Fruit fly (Drosophila melanogaster) whole organism, adult: Measurements from ENCODE around the gene CG34384.

Experiments
- CG11617 ChIP-seq: fragments of 200-800 bp; sonication (Bioruptor generic); optimal IDR thresholded peaks from 2 replicates; lab custom pipeline; 2017; ENCODE audit warnings: mild to moderate bottlenecking, missing biosample characterization, missing genetic modification reagents, missing genetic modification characterization
- CG12768 ChIP-seq: fragments of 200-800 bp; sonication (Bioruptor generic); optimal IDR thresholded peaks from 2 replicates; lab custom pipeline; 2017; ENCODE audit warnings: missing biosample characterization, missing genetic modification characterization, mild to moderate bottlenecking, moderate library complexity, missing genetic modification reagents
- CG14711 ChIP-seq: fragments of 200-800 bp; sonication (Bioruptor generic); optimal IDR thresholded peaks from 2 replicates; lab custom pipeline; 2018; ENCODE audit warnings: missing biosample characterization, mild to moderate bottlenecking, missing genetic modification characterization, moderate library complexity
- CG1620 ChIP-seq: fragments of 200-800 bp; sonication (Bioruptor generic); optimal IDR thresholded peaks from 2 replicates; lab custom pipeline; 2016; ENCODE audit warnings: missing biosample characterization, missing genetic modification characterization
- CG33017 ChIP-seq: fragments of 200-800 bp; sonication (Bioruptor generic); optimal IDR thresholded peaks from 2 replicates; lab custom pipeline; 2018; ENCODE audit warnings: missing biosample characterization, mild to moderate bottlenecking, missing genetic modification characterization, moderate library complexity
- CG5204 ChIP-seq: fragments of 200-800 bp; sonication (Bioruptor generic); optimal IDR thresholded peaks from 2 replicates; lab custom pipeline; 2016; ENCODE audit warnings: missing biosample characterization, missing genetic modification characterization
- CG7045 ChIP-seq: fragments of 200-800 bp; sonication (Bioruptor generic); optimal IDR thresholded peaks from 2 replicates; lab custom pipeline; 2017; ENCODE audit warnings: missing biosample characterization, mild to moderate bottlenecking, missing genetic modification characterization
- CG7101 ChIP-seq: fragments of 200-800 bp; sonication (Bioruptor generic); optimal IDR thresholded peaks from 2 replicates; lab custom pipeline; 2018; ENCODE audit warnings: missing biosample characterization, mild to moderate bottlenecking, missing genetic modification characterization, moderate library complexity
- Clk ChIP-seq: fragments of 200-800 bp; sonication (Bioruptor generic); optimal IDR thresholded peaks from 2 replicates; lab custom pipeline; 2017; ENCODE audit warnings: missing biosample characterization, missing genetic modification characterization
- Crg-1 ChIP-seq: fragments of 200-800 bp; sonication (Bioruptor generic); optimal IDR thresholded peaks from 2 replicates; lab custom pipeline; 2016; ENCODE audit warnings: missing biosample characterization, missing genetic modification characterization
- Hr96 ChIP-seq: fragments of 200-800 bp; sonication (Bioruptor generic); optimal IDR thresholded peaks from 2 replicates; lab custom pipeline; 2016; ENCODE audit warnings: missing biosample characterization, missing genetic modification characterization
- Mnt ChIP-seq: fragments of 200-800 bp; sonication (Bioruptor generic); optimal IDR thresholded peaks from 2 replicates; lab custom pipeline; 2016; ENCODE audit warnings: missing biosample characterization, mild to moderate bottlenecking, missing genetic modification characterization
- bab1 ChIP-seq: fragments of 200-800 bp; sonication (Bioruptor generic); optimal IDR thresholded peaks from 3 replicates; lab custom pipeline; 2019; ENCODE audit warnings: missing biosample characterization, mild to moderate bottlenecking, missing genetic modification characterization, moderate library complexity
- cic ChIP-seq: fragments of 200-800 bp; sonication (Bioruptor generic); optimal IDR thresholded peaks from 2 replicates; lab custom pipeline; 2017; ENCODE audit warnings: missing biosample characterization, mild to moderate bottlenecking, missing genetic modification characterization, moderate library complexity
- cnc ChIP-seq, 2 experiments: fragments of >200 bp; optimal IDR thresholded peaks; 2 replicates each; lab custom pipeline; 2017
- kay ChIP-seq: fragments of 200-800 bp; sonication (Bioruptor generic); peaks from one replicate; lab custom pipeline; 2016; ENCODE audit warnings: missing biosample characterization, missing genetic modification characterization, borderline replicate concordance
- ovo ChIP-seq: fragments of 200-800 bp; sonication (Bioruptor generic); optimal IDR thresholded peaks from 2 replicates; lab custom pipeline; 2016; ENCODE audit warnings: missing biosample characterization, missing genetic modification characterization
- pad ChIP-seq: fragments of 200-800 bp; sonication (Bioruptor generic); optimal IDR thresholded peaks from 3 replicates; lab custom pipeline; 2017; ENCODE audit warnings: missing biosample characterization, missing genetic modification characterization, mild to moderate bottlenecking, moderate library complexity, missing genetic modification reagents
- tj ChIP-seq: fragments of 200-800 bp; sonication (Bioruptor generic); optimal IDR thresholded peaks from 3 replicates; lab custom pipeline; 2017; ENCODE audit warnings: missing biosample characterization, mild to moderate bottlenecking, missing genetic modification characterization, moderate library complexity
- toe ChIP-seq: fragments of 200-800 bp; sonication (Bioruptor generic); optimal IDR thresholded peaks from 2 replicates; lab custom pipeline; 2016; ENCODE audit warnings: missing biosample characterization, missing genetic modification characterization

CG34384 gene

dm6 chr3R:7895457-7895856 lies 81.3 kb downstream of the CG34384 start:
- TF ChIP-seq cic (GFP tag; lab: Kevin White, UChicago), result no peak
- TF ChIP-seq bab1 (GFP tag; lab: Kevin White, UChicago), result peak; percentile 89
- no peak for TF ChIP-seq cnc (optimal IDR thresholded peaks at IDR 0.05; lab: Kevin White, UChicago)
- no peak for TF ChIP-seq CG7101 (tag; lab: Kevin White, UChicago)
- no peak for TF ChIP-seq CG1620 (GFP tag; lab: Kevin White, UChicago)
- no peak for TF ChIP-seq CG12768 (GFP tag; lab: Kevin White, UChicago)
- TF ChIP-seq Crg-1 (GFP tag; lab: Kevin White, UChicago), result no peak
- TF ChIP-seq CG5204, result peak; percentile 25
- TF ChIP-seq tj (GFP tag; lab: Kevin White, UChicago), result no peak
- TF ChIP-seq pad (GFP tag; lab: Kevin White, UChicago), result no peak
- TF ChIP-seq Hr96 (GFP tag; lab: Kevin White, UChicago), result no peak
- TF ChIP-seq CG14711 (tag; lab: Kevin White, UChicago), result peak; percentile 46
- no peak for TF ChIP-seq Mnt (GFP tag; lab: Kevin White, UChicago)
- no peak for TF ChIP-seq toe
- TF ChIP-seq CG33017 (tag; lab: Kevin White, UChicago), result peak; percentile 14
- no peak for TF ChIP-seq kay (GFP tag; lab: Kevin White, UChicago)
- TF ChIP-seq CG7045 (GFP tag; lab: Kevin White, UChicago), result no peak
- TF ChIP-seq CG11617 (GFP tag; lab: Kevin White, UChicago), result no peak
- TF ChIP-seq Clk (GFP tag; lab: Kevin White, UChicago), result no peak
- no peak for TF ChIP-seq ovo (GFP tag; lab: Kevin White, UChicago)

dm6 chr3R:7899277-7899676 lies 85.1 kb downstream of the CG34384 start:
- TF ChIP-seq CG33017 (tag; lab: Kevin White, UChicago), result no peak

- TF ChIP-seq pad (GFP tag; lab: Kevin White, UChicago) (no peak), CG14711 (tag; lab: Kevin White, UChicago) (no peak), kay (GFP tag; lab: Kevin White, UChicago) (no peak), Hr96 (GFP tag; lab: Kevin White, UChicago) (no peak), bab1 (GFP tag; lab: Kevin White, UChicago) (peak; percentile 24), CG5204 (no peak), ovo (GFP tag; lab: Kevin White, UChicago) (no peak), CG7101 (tag; lab: Kevin White, UChicago) (peak; percentile 25), tj (GFP tag; lab: Kevin White, UChicago) (no peak)
Observed at dm6 chr3R:7902313-7902872, 88.2 kb downstream of the CG34384 start, which contains the start of gene mRpS9. Gene mRpS9, minus strand, starts transcription at chr3R:7902667.
